Worm (Caenorhabditis elegans) whole organism, early embryonic: ENCODE measurements around the gene C52A11.3.

ENCODE experiments used
- ama-1 ChIP-seq: fragments of 150-350 bp; optimal IDR thresholded peaks from 2 replicates; lab custom pipeline; 2014
- ceh-36 ChIP-seq: sonication (generic microtip); optimal IDR thresholded peaks from 2 replicates; lab custom pipeline; 2016; ENCODE audit warnings: missing genetic modification characterization, inconsistent platforms, missing compliant biosample characterization

- no peak for TF ChIP-seq ceh-36 (tag; lab: Kevin White, UChicago)
- no peak for TF ChIP-seq ama-1 (lab: Kevin White, UChicago)
These were observed 47.8 kb downstream of the C52A11.3 start, which contains the start of gene cdl-1 for ce11 chrII:10784780-10785463.
